Fruit fly (Drosophila melanogaster): ENCODE measurements around the gene CG14605.

The CG14605 gene

DNA sequence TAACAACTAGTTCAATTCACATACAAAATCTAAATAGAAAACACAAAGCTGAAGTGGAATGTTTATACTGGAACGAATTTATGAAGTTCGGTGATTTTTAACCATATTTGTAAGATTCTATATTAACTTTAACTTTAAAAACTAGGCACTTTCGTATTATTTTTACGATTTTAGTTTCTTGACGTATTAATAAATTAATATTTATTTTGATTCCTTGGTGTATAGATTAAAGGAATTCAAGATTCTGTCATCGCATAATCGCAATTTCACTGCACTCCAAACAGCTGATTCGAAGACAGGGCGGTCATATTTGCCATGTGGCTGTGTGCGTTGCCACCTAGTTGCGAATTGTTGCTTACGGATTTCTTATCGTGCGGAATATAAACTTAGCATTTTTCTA lies 30.0 kb upstream of the CG14605 start, which contains the start of the genes CG1227 and Dtwd2 (continued):
- TF ChIP-seq CG15479 (GFP tag; optimal IDR thresholded peaks at IDR 0.05) (no peak), GATAe (GFP tag; conservative IDR thresholded peaks at IDR 0.05) (peak; percentile 64), kni (GFP tag; optimal IDR thresholded peaks at IDR 0.05) (no peak), CG1603 (tag; optimal IDR thresholded peaks at IDR 0.05) (peak; percentile 64), Myb (GFP tag; optimal IDR thresholded peaks at IDR 0.05) (peak; percentile 8), CG16813 (GFP tag; IDR thresholded peaks at IDR 0.05; ENCODE audit: partially characterized antibody) (no peak), da (GFP tag; optimal IDR thresholded peaks at IDR 0.05) (no peak), Opbp (GFP tag; IDR thresholded peaks at IDR 0.05; ENCODE audit: partially characterized antibody) (no peak), Dad (GFP tag; optimal IDR thresholded peaks at IDR 0.05) (peak; percentile 32), CG7357 (GFP tag; IDR thresholded peaks at IDR 0.05) (peak; percentile 73; the same call in 2 of the 3 replicates), org-1 (GFP tag; optimal IDR thresholded peaks at IDR 0.05) (peak; percentile 72), Side (GFP tag; optimal IDR thresholded peaks at IDR 0.05) (no peak), Lhr (GFP tag; optimal IDR thresholded peaks at IDR 0.05) (peak; percentile 61), CG34224 (GFP tag; IDR thresholded peaks at IDR 0.05; ENCODE audit: partially characterized antibody) (no peak), jigr1 (GFP tag; IDR thresholded peaks at IDR 0.05) (0 out of 3 replicates have a peak, but pooled peaks have one; percentile 14), CG8281 (tag; optimal IDR thresholded peaks at IDR 0.05) (peak; percentile 78), CG18262 (tag; optimal IDR thresholded peaks at IDR 0.05) (peak; percentile 95), CG17359 (tag; optimal IDR thresholded peaks at IDR 0.05) (peak; percentile 94), ac (GFP tag; optimal IDR thresholded peaks at IDR 0.05) (peak; percentile 44), kah (GFP tag; optimal IDR thresholded peaks at IDR 0.05) (peak; percentile 72), lov (optimal IDR thresholded peaks at IDR 0.05) (no peak), lov (GFP tag; IDR thresholded peaks at IDR 0.05) (peak; percentile 84; the same call in 2 of the 3 replicates), Fer2 (tag; optimal IDR thresholded peaks at IDR 0.05) (peak; percentile 91), CG18619 (GFP tag; optimal IDR thresholded peaks at IDR 0.05) (peak; percentile 87), Meics (GFP tag; optimal IDR thresholded peaks at IDR 0.05) (peak; percentile 94), CG13287 (GFP tag; IDR thresholded peaks at IDR 0.05; ENCODE audit: partially characterized antibody) (peak; percentile 45; the same call in 1 of the 2 replicates), chn (GFP tag; optimal IDR thresholded peaks at IDR 0.05) (peak; percentile 48), CG7928 (GFP tag; optimal IDR thresholded peaks at IDR 0.05) (peak; percentile 65), twi (tag; optimal IDR thresholded peaks at IDR 0.05) (no peak), dmrt99B (tag; optimal IDR thresholded peaks at IDR 0.05) (peak; percentile 91), CG32532 (GFP tag; IDR thresholded peaks at IDR 0.05) (peak; percentile 95), CG6272 (GFP tag; IDR thresholded peaks at IDR 0.05) (peak; percentile 26; the same call in 1 of the 2 replicates), CG12071 (GFP tag; optimal IDR thresholded peaks at IDR 0.05) (no peak), CG12236 (GFP tag; optimal IDR thresholded peaks at IDR 0.05) (peak; percentile 42), CG16779 (GFP tag; IDR thresholded peaks at IDR 0.05) (peak; percentile 51; the same call in 1 of the 2 replicates), Jarid2 (GFP tag; optimal IDR thresholded peaks at IDR 0.05) (peak; percentile 41), YL-1 (GFP tag; optimal IDR thresholded peaks at IDR 0.05) (peak; percentile 86), tx (GFP tag; optimal IDR thresholded peaks at IDR 0.05) (peak; percentile 30), CG3065 (GFP tag; optimal IDR thresholded peaks at IDR 0.05) (peak; percentile 11), MTF-1 (GFP tag; optimal IDR thresholded peaks at IDR 0.05; ENCODE audit: borderline replicate concordance) (peak; percentile 76), Xbp1 (GFP tag; optimal IDR thresholded peaks at IDR 0.05) (peak; percentile 88), yki (optimal IDR thresholded peaks at IDR 0.05) (no peak), CG34376 (GFP tag; optimal IDR thresholded peaks at IDR 0.05) (peak; percentile 93), CG18476 (GFP tag; optimal IDR thresholded peaks at IDR 0.05) (peak; percentile 80), her (GFP tag; optimal IDR thresholded peaks at IDR 0.05) (no peak), CG12391 (tag; optimal IDR thresholded peaks at IDR 0.05) (peak; percentile 97), CG3995 (GFP tag; optimal IDR thresholded peaks at IDR 0.05) (peak; percentile 57), MESR4 (GFP tag; optimal IDR thresholded peaks at IDR 0.05) (peak; percentile 50), cas (GFP tag; IDR thresholded peaks at IDR 0.05) (peak; percentile 83), tio (GFP tag; optimal IDR thresholded peaks at IDR 0.05) (peak; percentile 73)

Measured in whole organism, embryonic.